Fruit fly (Drosophila melanogaster) whole organism, adult: Measurements from ENCODE around the gene Datp.

Experiments used
- CG11617 ChIP-seq: fragments of 200-800 bp; sonication (Bioruptor generic); optimal IDR thresholded peaks from 2 replicates; lab custom pipeline; 2017; ENCODE audit warnings: mild to moderate bottlenecking, missing biosample characterization, missing genetic modification reagents, missing genetic modification characterization
- CG14711 ChIP-seq: fragments of 200-800 bp; sonication (Bioruptor generic); optimal IDR thresholded peaks from 2 replicates; lab custom pipeline; 2018; ENCODE audit warnings: missing biosample characterization, mild to moderate bottlenecking, missing genetic modification characterization, moderate library complexity
- CG1620 ChIP-seq: fragments of 200-800 bp; sonication (Bioruptor generic); optimal IDR thresholded peaks from 2 replicates; lab custom pipeline; 2016; ENCODE audit warnings: missing biosample characterization, missing genetic modification characterization
- CG33017 ChIP-seq: fragments of 200-800 bp; sonication (Bioruptor generic); optimal IDR thresholded peaks from 2 replicates; lab custom pipeline; 2018; ENCODE audit warnings: missing biosample characterization, mild to moderate bottlenecking, missing genetic modification characterization, moderate library complexity
- CG5204 ChIP-seq: fragments of 200-800 bp; sonication (Bioruptor generic); optimal IDR thresholded peaks from 2 replicates; lab custom pipeline; 2016; ENCODE audit warnings: missing biosample characterization, missing genetic modification characterization
- CG7045 ChIP-seq: fragments of 200-800 bp; sonication (Bioruptor generic); optimal IDR thresholded peaks from 2 replicates; lab custom pipeline; 2017; ENCODE audit warnings: missing biosample characterization, mild to moderate bottlenecking, missing genetic modification characterization
- CG7101 ChIP-seq: fragments of 200-800 bp; sonication (Bioruptor generic); optimal IDR thresholded peaks from 2 replicates; lab custom pipeline; 2018; ENCODE audit warnings: missing biosample characterization, mild to moderate bottlenecking, missing genetic modification characterization, moderate library complexity
- Crg-1 ChIP-seq: fragments of 200-800 bp; sonication (Bioruptor generic); optimal IDR thresholded peaks from 2 replicates; lab custom pipeline; 2016; ENCODE audit warnings: missing biosample characterization, missing genetic modification characterization
- Hr96 ChIP-seq: fragments of 200-800 bp; sonication (Bioruptor generic); optimal IDR thresholded peaks from 2 replicates; lab custom pipeline; 2016; ENCODE audit warnings: missing biosample characterization, missing genetic modification characterization
- Mnt ChIP-seq: fragments of 200-800 bp; sonication (Bioruptor generic); optimal IDR thresholded peaks from 2 replicates; lab custom pipeline; 2016; ENCODE audit warnings: missing biosample characterization, mild to moderate bottlenecking, missing genetic modification characterization
- bab1 ChIP-seq: fragments of 200-800 bp; sonication (Bioruptor generic); optimal IDR thresholded peaks from 3 replicates; lab custom pipeline; 2019; ENCODE audit warnings: missing biosample characterization, mild to moderate bottlenecking, missing genetic modification characterization, moderate library complexity
- cic ChIP-seq: fragments of 200-800 bp; sonication (Bioruptor generic); optimal IDR thresholded peaks from 2 replicates; lab custom pipeline; 2017; ENCODE audit warnings: missing biosample characterization, mild to moderate bottlenecking, missing genetic modification characterization, moderate library complexity
- cnc ChIP-seq, 2 experiments: fragments of >200 bp; optimal IDR thresholded peaks; 2 replicates each; lab custom pipeline; 2017
- kay ChIP-seq: fragments of 200-800 bp; sonication (Bioruptor generic); peaks from one replicate; lab custom pipeline; 2016; ENCODE audit warnings: missing biosample characterization, missing genetic modification characterization, borderline replicate concordance
- ovo ChIP-seq: fragments of 200-800 bp; sonication (Bioruptor generic); optimal IDR thresholded peaks from 2 replicates; lab custom pipeline; 2016; ENCODE audit warnings: missing biosample characterization, missing genetic modification characterization
- pad ChIP-seq: fragments of 200-800 bp; sonication (Bioruptor generic); optimal IDR thresholded peaks from 3 replicates; lab custom pipeline; 2017; ENCODE audit warnings: missing biosample characterization, missing genetic modification characterization, mild to moderate bottlenecking, moderate library complexity, missing genetic modification reagents
- tj ChIP-seq: fragments of 200-800 bp; sonication (Bioruptor generic); optimal IDR thresholded peaks from 3 replicates; lab custom pipeline; 2017; ENCODE audit warnings: missing biosample characterization, mild to moderate bottlenecking, missing genetic modification characterization, moderate library complexity
- toe ChIP-seq: fragments of 200-800 bp; sonication (Bioruptor generic); optimal IDR thresholded peaks from 2 replicates; lab custom pipeline; 2016; ENCODE audit warnings: missing biosample characterization, missing genetic modification characterization

Gene Datp

dm6 chr2L:9894193-9894592 is 44.4 kb downstream of the Datp start:
- TF ChIP-seq bab1 (GFP tag; lab: Kevin White, UChicago) = no peak
- TF ChIP-seq CG11617 = no peak
- no peak for TF ChIP-seq CG1620 (GFP tag; lab: Kevin White, UChicago)
- TF ChIP-seq Hr96 (GFP tag; lab: Kevin White, UChicago) = no peak
- TF ChIP-seq CG7101 (tag; lab: Kevin White, UChicago) = no peak

- TF ChIP-seq bab1 (GFP tag; lab: Kevin White, UChicago) = peak; percentile 13
- peak; percentile 80 for TF ChIP-seq Mnt (GFP tag; lab: Kevin White, UChicago)
- peak; percentile 9 for TF ChIP-seq Crg-1 (GFP tag; lab: Kevin White, UChicago)
- TF ChIP-seq CG14711 = no peak
Observed at dm6 chr2L:9893183-9893582, 45.4 kb downstream of the Datp start, which contains the start of gene mtDNA-helicase. Gene mtDNA-helicase, minus strand, starts transcription at chr2L:9893446.

- TF ChIP-seq Crg-1 (GFP tag; lab: Kevin White, UChicago) (no peak), cnc (optimal IDR thresholded peaks at IDR 0.05; lab: Kevin White, UChicago) (no peak), CG5204 (no peak), cic (GFP tag; lab: Kevin White, UChicago) (no peak), toe (GFP tag; lab: Kevin White, UChicago) (no peak), CG11617 (no peak), CG1620 (GFP tag; lab: Kevin White, UChicago) (peak; percentile 34), kay (GFP tag; lab: Kevin White, UChicago) (no peak), CG7101 (tag; lab: Kevin White, UChicago) (peak; percentile 5), Mnt (GFP tag; lab: Kevin White, UChicago) (peak; percentile 49), bab1 (GFP tag; lab: Kevin White, UChicago) (peak; percentile 35), CG14711 (no peak), ovo (no peak), tj (GFP tag; lab: Kevin White, UChicago) (no peak), pad (GFP tag; lab: Kevin White, UChicago) (no peak), CG33017 (tag; lab: Kevin White, UChicago) (no peak), CG7045 (GFP tag; lab: Kevin White, UChicago) (no peak)
Observed at dm6 chr2L:9890576-9890975, 48.0 kb downstream of the Datp start, which contains the start of the genes CG34183 and CG4537. Gene CG34183, minus strand, starts transcription at chr2L:9890772. Gene CG4537, plus strand, starts transcription at chr2L:9890885.
